Worm (Caenorhabditis elegans): ENCODE data around the gene ZK1320.5.

DNA sequence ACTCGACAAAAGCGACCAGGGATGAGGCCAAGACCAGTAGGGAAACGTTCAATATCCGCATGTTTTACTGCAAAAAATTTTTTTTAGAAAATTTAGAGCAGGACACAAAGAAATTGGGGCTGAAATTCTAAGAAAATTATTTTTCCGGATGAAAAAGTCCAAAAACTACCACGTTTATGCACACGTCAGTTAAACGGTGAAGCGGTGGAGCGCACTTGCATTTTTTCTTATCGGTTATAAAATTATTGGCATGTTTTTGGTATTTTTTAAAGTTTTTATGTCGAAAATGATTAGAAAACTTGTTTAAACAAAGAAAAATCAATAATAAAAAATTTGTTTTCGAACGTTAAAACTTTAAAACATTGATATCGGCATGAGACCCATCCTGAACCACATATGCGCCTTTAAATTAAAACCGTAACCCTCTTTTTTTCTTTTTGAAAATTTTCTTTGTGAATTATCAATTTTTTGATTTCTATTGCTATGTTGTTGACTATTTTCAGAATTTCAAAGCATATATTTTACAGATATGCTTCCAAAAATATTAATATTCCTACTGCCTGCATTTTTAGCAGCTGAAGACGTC, 41.3 kb downstream of the ZK1320.5 start, which contains the start of the genes dnj-20 and ZK1307.8:
- TF ChIP-seq efl-1 (GFP tag; optimal IDR thresholded peaks at IDR 0.05) (no peak), F37B4.10 (GFP tag; IDR thresholded peaks at IDR 0.05) (no peak), F57C9.4 (tag; optimal IDR thresholded peaks at IDR 0.05) (no peak), ceh-79 (tag; optimal IDR thresholded peaks at IDR 0.05) (no peak), somi-1 (GFP tag; optimal IDR thresholded peaks at IDR 0.05) (no peak), F33H1.4 (GFP tag; IDR thresholded peaks at IDR 0.05) (peak; percentile 81)
